Worm (Caenorhabditis elegans) whole organism, mixed stage, embryonic: Measurements from ENCODE around the gene C24B5.4.

Experiments used
- M03D4.4 ChIP-seq: sonication (generic microtip); optimal IDR thresholded peaks from 2 replicates; lab custom pipeline; 2017; ENCODE audit warnings: mild to moderate bottlenecking, missing genetic modification characterization, missing compliant biosample characterization
- blmp-1 ChIP-seq: fragments of 150-350 bp; optimal IDR thresholded peaks from 2 replicates; lab custom pipeline; 2014; ENCODE audit warnings: missing biosample characterization, missing genetic modification characterization
- ces-1 ChIP-seq: fragments of 150-350 bp; optimal IDR thresholded peaks from 2 replicates; lab custom pipeline; 2014; ENCODE audit warnings: missing biosample characterization, missing genetic modification reagents, missing genetic modification characterization
- lin-32 ChIP-seq: fragments of 200-800 bp; sonication (Bioruptor generic); optimal IDR thresholded peaks from 2 replicates; lab custom pipeline; 2018; ENCODE audit warnings: mild to moderate bottlenecking, missing genetic modification characterization, missing compliant biosample characterization
- mab-5 ChIP-seq: fragments of 150-350 bp; optimal IDR thresholded peaks from 2 replicates; lab custom pipeline; 2014; ENCODE audit warnings: missing biosample characterization, missing genetic modification characterization
- mls-2 ChIP-seq: sonication (generic microtip); optimal IDR thresholded peaks from 2 replicates; lab custom pipeline; 2016; ENCODE audit warnings: mild to moderate bottlenecking, missing genetic modification characterization, moderate library complexity, missing compliant biosample characterization
- nhr-12 ChIP-seq: fragments of 150-350 bp; optimal IDR thresholded peaks from 2 replicates; lab custom pipeline; 2014; ENCODE audit warnings: missing biosample characterization, missing genetic modification characterization
- nhr-237 ChIP-seq: fragments of 150-350 bp; optimal IDR thresholded peaks from 2 replicates; lab custom pipeline; 2014; ENCODE audit warnings: missing biosample characterization, missing genetic modification characterization
- snpc-4 ChIP-seq: fragments of 150-350 bp; optimal IDR thresholded peaks from 2 replicates; lab custom pipeline; 2014; ENCODE audit warnings: missing biosample characterization, missing genetic modification characterization
- zip-8 ChIP-seq: fragments of 150-350 bp; optimal IDR thresholded peaks from 2 replicates; lab custom pipeline; 2014; ENCODE audit warnings: missing biosample characterization, missing genetic modification characterization
- ztf-11 ChIP-seq: fragments of 150-350 bp; optimal IDR thresholded peaks from 2 replicates; lab custom pipeline; 2014; ENCODE audit warnings: missing biosample characterization, missing genetic modification characterization

- TF ChIP-seq blmp-1 (tag; lab: Kevin White, UChicago) = no peak
- TF ChIP-seq mls-2 (tag; lab: Kevin White, UChicago) = no peak
- TF ChIP-seq nhr-237 (tag; lab: Kevin White, UChicago) = no peak
- no peak for TF ChIP-seq nhr-12
- TF ChIP-seq mab-5 (tag; lab: Kevin White, UChicago) = no peak
- TF ChIP-seq ces-1 (GFP tag; lab: Kevin White, UChicago) = no peak
- TF ChIP-seq ztf-11 (tag; lab: Kevin White, UChicago) = no peak
- no peak for TF ChIP-seq M03D4.4 (tag; lab: Kevin White, UChicago)
- no peak for TF ChIP-seq snpc-4 (tag; lab: Kevin White, UChicago)
- TF ChIP-seq zip-8 (tag; lab: Kevin White, UChicago) = no peak
- TF ChIP-seq lin-32 (GFP tag; lab: Kevin White, UChicago) = no peak
Measured at ce11 chrV:9160224-9160886, 36.8 kb downstream of the C24B5.4 start, which contains the start of gene col-144.
